Worm (Caenorhabditis elegans) whole organism, L2 larva: ENCODE results near the gene nas-10.

Experiments
- F13H6.1 ChIP-seq: sonication (generic microtip); optimal IDR thresholded peaks from 2 replicates; lab custom pipeline; 2016; ENCODE audit warnings: missing genetic modification characterization, missing compliant biosample characterization
- R02D3.7 ChIP-seq: fragments of 150-350 bp; optimal IDR thresholded peaks from 2 replicates; lab custom pipeline; 2014; ENCODE audit warnings: missing biosample characterization, missing genetic modification characterization
- Y55F3AM.14 ChIP-seq: fragments of 200-800 bp; sonication (Bioruptor generic); optimal IDR thresholded peaks from 2 replicates; lab custom pipeline; 2018; ENCODE audit warnings: mild to moderate bottlenecking, missing genetic modification characterization, missing compliant biosample characterization
- ZK546.5 ChIP-seq: sonication (generic microtip); optimal IDR thresholded peaks from 2 replicates; lab custom pipeline; 2017; ENCODE audit warnings: missing biosample characterization, missing genetic modification characterization
- ama-1 ChIP-seq: fragments of 150-350 bp; optimal IDR thresholded peaks from 2 replicates; lab custom pipeline; 2018; ENCODE audit warnings: inconsistent platforms
- blmp-1 ChIP-seq: sonication (generic microtip); optimal IDR thresholded peaks from 2 replicates; lab custom pipeline; 2017; ENCODE audit warnings: missing genetic modification characterization, mild to moderate bottlenecking, missing compliant biosample characterization, antibody characterized with exemption, moderate library complexity; ENCODE audit not compliant: insufficient read depth
- ceh-16 ChIP-seq: fragments of 150-350 bp; optimal IDR thresholded peaks from 2 replicates; lab custom pipeline; 2014; ENCODE audit warnings: missing biosample characterization, missing genetic modification characterization
- crh-2 ChIP-seq: sonication (generic microtip); optimal IDR thresholded peaks from 2 replicates; lab custom pipeline; 2017; ENCODE audit warnings: missing biosample characterization, missing genetic modification characterization
- dmd-4 ChIP-seq: sonication (generic microtip); optimal IDR thresholded peaks from 2 replicates; lab custom pipeline; 2017; ENCODE audit warnings: missing biosample characterization, missing genetic modification characterization
- egl-27 ChIP-seq: sonication (generic microtip); optimal IDR thresholded peaks from 3 replicates; lab custom pipeline; 2017; ENCODE audit warnings: missing biosample characterization, missing genetic modification reagents, missing genetic modification characterization
- elt-1 ChIP-seq: fragments of 150-350 bp; optimal IDR thresholded peaks from 2 replicates; lab custom pipeline; 2014; ENCODE audit warnings: missing biosample characterization, missing genetic modification characterization
- elt-3 ChIP-seq: sonication (generic microtip); optimal IDR thresholded peaks from 2 replicates; lab custom pipeline; 2017; ENCODE audit warnings: missing biosample characterization, missing genetic modification characterization
- fos-1 ChIP-seq: fragments of 150-350 bp; optimal IDR thresholded peaks from 2 replicates; lab custom pipeline; 2014; ENCODE audit warnings: missing biosample characterization, missing genetic modification characterization
- gmeb-1 ChIP-seq: fragments of 150-350 bp; optimal IDR thresholded peaks from 2 replicates; lab custom pipeline; 2014; ENCODE audit warnings: missing biosample characterization, missing genetic modification characterization
- lin-13 ChIP-seq: fragments of 150-350 bp; optimal IDR thresholded peaks from 2 replicates; lab custom pipeline; 2014; ENCODE audit warnings: missing biosample characterization, missing genetic modification reagents, missing genetic modification characterization
- lin-39 ChIP-seq: fragments of 150-350 bp; optimal IDR thresholded peaks from 2 replicates; lab custom pipeline; 2014; ENCODE audit warnings: missing biosample characterization, missing genetic modification reagents, missing genetic modification characterization
- lsy-2 ChIP-seq, 2 experiments: fragments of 150-350 bp in 1 of 2; sonication (generic microtip) in 1 of 2; optimal IDR thresholded peaks; 2 replicates each; lab custom pipeline; 2014 to 2017; ENCODE audit warnings: missing biosample characterization in 2 of 2, missing genetic modification characterization in 2 of 2
- mab-5 ChIP-seq: fragments of 150-350 bp; optimal IDR thresholded peaks from 2 replicates; lab custom pipeline; 2014; ENCODE audit warnings: missing biosample characterization, missing genetic modification characterization
- mbf-1 ChIP-seq: sonication (generic microtip); optimal IDR thresholded peaks from 2 replicates; lab custom pipeline; 2017; ENCODE audit warnings: missing biosample characterization, missing genetic modification characterization
- mdl-1 ChIP-seq, 2 experiments: fragments of 150-350 bp in 1 of 2; sonication (generic microtip) in 1 of 2; optimal IDR thresholded peaks; 2 replicates each; lab custom pipeline; 2017; ENCODE audit warnings: missing biosample characterization in 2 of 2, missing genetic modification characterization in 2 of 2
- nhr-129 ChIP-seq: fragments of 150-350 bp; optimal IDR thresholded peaks from 2 replicates; lab custom pipeline; 2014; ENCODE audit warnings: missing biosample characterization, missing genetic modification characterization
- nhr-21 ChIP-seq: fragments of 150-350 bp; optimal IDR thresholded peaks from 2 replicates; lab custom pipeline; 2014; ENCODE audit warnings: missing biosample characterization, missing genetic modification characterization
- nhr-23 ChIP-seq: fragments of 150-350 bp; optimal IDR thresholded peaks from 2 replicates; lab custom pipeline; 2014; ENCODE audit warnings: missing biosample characterization, missing genetic modification reagents, missing genetic modification characterization
- nhr-237 ChIP-seq: fragments of 150-350 bp; optimal IDR thresholded peaks from 2 replicates; lab custom pipeline; 2014; ENCODE audit warnings: missing biosample characterization, missing genetic modification characterization
- nhr-25 ChIP-seq: fragments of 150-350 bp; sonication (generic microtip); optimal IDR thresholded peaks from 3 replicates; lab custom pipeline; 2014; ENCODE audit warnings: missing biosample characterization, missing genetic modification characterization
- nhr-6 ChIP-seq: fragments of 150-350 bp; optimal IDR thresholded peaks from 2 replicates; lab custom pipeline; 2014; ENCODE audit warnings: missing biosample characterization, missing genetic modification characterization
- peb-1 ChIP-seq: fragments of 150-350 bp; optimal IDR thresholded peaks from 2 replicates; lab custom pipeline; 2014; ENCODE audit warnings: missing biosample characterization, missing genetic modification characterization
- skn-1 ChIP-seq: sonication (generic microtip); optimal IDR thresholded peaks from 2 replicates; lab custom pipeline; 2017; ENCODE audit warnings: missing biosample characterization, missing genetic modification characterization
- sma-3 ChIP-seq: sonication (generic microtip); optimal IDR thresholded peaks from 2 replicates; lab custom pipeline; 2016; ENCODE audit warnings: missing genetic modification reagents, missing genetic modification characterization, missing compliant biosample characterization
- sma-9 ChIP-seq, 2 experiments: fragments of 150-350 bp in 1 of 2; sonication (generic microtip) in 1 of 2; optimal IDR thresholded peaks; 2 replicates each; lab custom pipeline; 2014 to 2016; ENCODE audit warnings: missing genetic modification characterization in 2 of 2, mild to moderate bottlenecking in 1 of 2, missing biosample characterization in 1 of 2, missing compliant biosample characterization in 1 of 2, missing genetic modification reagents in 1 of 2, moderate library complexity in 1 of 2
- unc-39 ChIP-seq: fragments of 150-350 bp; optimal IDR thresholded peaks from 2 replicates; lab custom pipeline; 2014; ENCODE audit warnings: missing biosample characterization, missing genetic modification characterization
- unc-55 ChIP-seq: fragments of 150-350 bp; sonication (generic microtip); optimal IDR thresholded peaks from 3 replicates; lab custom pipeline; 2014; ENCODE audit warnings: missing biosample characterization, missing genetic modification reagents, missing genetic modification characterization
- unc-62 ChIP-seq: fragments of 150-350 bp; optimal IDR thresholded peaks from 2 replicates; lab custom pipeline; 2014; ENCODE audit warnings: missing biosample characterization, missing genetic modification reagents, missing genetic modification characterization
- zag-1 ChIP-seq: fragments of 150-350 bp; optimal IDR thresholded peaks from 2 replicates; lab custom pipeline; 2014; ENCODE audit warnings: missing biosample characterization, missing genetic modification characterization
- ztf-1 ChIP-seq: fragments of 200-800 bp; sonication (Bioruptor generic); conservative IDR thresholded peaks from 2 replicates; pipeline ENCODE4 v1.3.6; 2022; ENCODE audit warnings: missing genetic modification characterization, missing compliant biosample characterization
- ztf-11 ChIP-seq: sonication (generic microtip); optimal IDR thresholded peaks from 2 replicates; lab custom pipeline; 2017; ENCODE audit warnings: missing biosample characterization, missing genetic modification characterization
- ztf-4 ChIP-seq: fragments of 150-350 bp; optimal IDR thresholded peaks from 2 replicates; lab custom pipeline; 2014; ENCODE audit warnings: missing biosample characterization, missing genetic modification characterization

Gene nas-10

DNA sequence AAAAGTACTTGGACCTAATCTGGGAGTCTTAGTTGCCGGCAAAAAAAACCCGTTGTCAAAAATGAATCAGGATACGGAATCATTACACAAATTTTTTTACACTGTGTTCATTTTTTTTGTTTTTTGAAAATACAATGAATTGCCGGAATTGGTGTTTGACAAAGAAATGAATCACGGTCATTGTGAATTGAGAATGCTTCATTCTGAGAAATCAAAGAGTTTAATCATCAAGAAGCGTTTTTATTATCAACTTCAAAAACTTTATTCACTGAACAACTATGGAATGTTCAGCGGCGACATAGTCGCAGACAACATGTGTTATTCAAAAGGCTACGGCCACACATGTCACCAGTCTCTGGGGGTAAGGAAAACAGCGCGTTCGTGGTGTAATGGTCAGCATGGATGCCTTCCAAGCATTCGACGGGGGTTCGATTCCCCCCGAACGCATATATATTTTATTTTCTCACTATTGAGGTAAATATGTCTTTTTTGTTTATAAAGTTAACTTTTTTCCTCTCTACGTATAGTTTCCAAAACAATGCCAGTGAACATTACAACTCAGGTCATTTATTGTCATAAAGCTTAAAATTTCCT is at the start of gene nas-10:
Gene nas-10, minus strand, starts transcription at position 51 of the 594 bp plus-strand sequence.
- no peak for TF ChIP-seq nhr-23 (tag; lab: Kevin White, UChicago)
- peak; percentile 29 for TF ChIP-seq unc-55 (GFP tag; lab: Kevin White, UChicago)
- TF ChIP-seq sma-9 (GFP tag; optimal IDR thresholded peaks at IDR 0.05; lab: Kevin White, UChicago), result peak; percentile 75
- no peak for TF ChIP-seq sma-9 (tag; optimal IDR thresholded peaks at IDR 0.05; lab: Kevin White, UChicago)
- TF ChIP-seq blmp-1, result peak; percentile 1
- peak; percentile 67 for TF ChIP-seq sma-3 (GFP tag; lab: Kevin White, UChicago)
- no peak for TF ChIP-seq egl-27 (tag; lab: Kevin White, UChicago)
- peak in 1 of 2 experiments; percentile 4 for TF ChIP-seq mdl-1 (tag; optimal IDR thresholded peaks at IDR 0.05; lab: Kevin White, UChicago)
- TF ChIP-seq lin-13 (GFP tag; lab: Kevin White, UChicago), result peak; percentile 39
- TF ChIP-seq nhr-129 (tag; lab: Kevin White, UChicago), result peak; percentile 67
- peak; percentile 61 for TF ChIP-seq F13H6.1 (tag; lab: Kevin White, UChicago)
- TF ChIP-seq nhr-21 (tag; lab: Kevin White, UChicago), result peak; percentile 59
- TF ChIP-seq nhr-6 (tag; lab: Kevin White, UChicago), result no peak
- TF ChIP-seq zag-1, result peak; percentile 19
- no peak for TF ChIP-seq nhr-237
- TF ChIP-seq dmd-4, result no peak
- TF ChIP-seq fos-1 (tag; lab: Kevin White, UChicago), result peak; percentile 46
- no peak for TF ChIP-seq unc-62
- TF ChIP-seq skn-1 (tag; lab: Kevin White, UChicago), result peak; percentile 8
- peak in 1 of 2 experiments; percentile 19 for TF ChIP-seq lsy-2 (tag; optimal IDR thresholded peaks at IDR 0.05; lab: Kevin White, UChicago)
- TF ChIP-seq mab-5 (tag; lab: Kevin White, UChicago), result no peak
- peak; percentile 56 for TF ChIP-seq Y55F3AM.14 (GFP tag; lab: Kevin White, UChicago)
- TF ChIP-seq crh-2 (tag; lab: Kevin White, UChicago), result peak; percentile 66

DNA sequence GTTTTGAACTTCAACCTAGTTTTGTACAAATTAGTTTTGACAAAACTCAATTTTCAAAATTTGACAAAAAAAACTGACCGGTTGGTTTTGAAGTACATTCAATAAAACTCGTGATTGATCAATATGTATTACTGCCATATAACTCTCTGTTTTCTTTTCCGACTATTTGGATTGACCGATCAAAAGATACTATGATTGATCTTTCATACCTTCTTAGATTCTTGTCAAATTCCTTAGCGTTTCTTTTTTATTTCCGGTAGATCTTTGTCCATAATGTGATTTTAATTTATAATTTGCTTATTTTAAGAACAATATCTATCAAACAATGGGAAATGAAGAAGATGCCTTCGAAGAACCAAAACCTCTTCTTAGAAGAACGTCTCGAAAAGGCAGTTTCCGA is 49.0 kb upstream of the nas-10 start, which contains the start of gene F58A3.3:
Gene F58A3.3, plus strand, starts transcription at position 301 of the 400 bp plus-strand sequence.
- TF ChIP-seq ztf-11 (no peak), R02D3.7 (tag; lab: Kevin White, UChicago) (no peak), nhr-237 (no peak), ama-1 (no peak), nhr-21 (tag; lab: Kevin White, UChicago) (no peak), nhr-25 (no peak), mbf-1 (tag; lab: Kevin White, UChicago) (no peak), elt-1 (tag; lab: Kevin White, UChicago) (no peak), unc-55 (GFP tag; lab: Kevin White, UChicago) (no peak), egl-27 (tag; lab: Kevin White, UChicago) (no peak), ztf-4 (tag; lab: Kevin White, UChicago) (no peak), mab-5 (tag; lab: Kevin White, UChicago) (no peak), gmeb-1 (tag; lab: Kevin White, UChicago) (no peak), dmd-4 (no peak), unc-39 (no peak), sma-3 (GFP tag; lab: Kevin White, UChicago) (no peak), ceh-16 (no peak)

DNA sequence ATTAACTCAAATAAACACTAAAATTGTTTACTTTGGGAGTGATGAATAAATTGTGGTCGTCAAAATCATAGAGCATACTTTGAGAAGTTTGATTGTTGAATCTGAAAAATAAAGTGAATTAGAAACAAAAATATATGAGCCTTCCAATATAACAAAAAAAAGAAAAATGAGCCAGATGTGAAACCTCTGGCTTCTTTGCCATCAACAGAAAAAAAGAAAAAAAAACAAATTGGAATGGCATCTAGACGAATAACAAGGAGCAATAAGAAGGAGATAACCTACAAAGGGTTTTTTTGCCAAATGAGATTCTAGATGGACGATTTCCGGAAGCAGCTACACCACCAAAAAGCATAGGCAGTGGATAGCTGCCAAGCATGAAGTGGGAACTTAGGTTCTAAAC is 47.3 kb upstream of the nas-10 start, which contains the start of gene F58A3.4:
Gene F58A3.4, minus strand, starts transcription at position 101 of the 400 bp plus-strand sequence.
- TF ChIP-seq ztf-1 (GFP tag; lab: Robert Waterston, UW) (no peak), nhr-21 (tag; lab: Kevin White, UChicago) (no peak), elt-3 (tag; lab: Kevin White, UChicago) (no peak), unc-39 (no peak), nhr-23 (tag; lab: Kevin White, UChicago) (no peak), Y55F3AM.14 (GFP tag; lab: Kevin White, UChicago) (no peak), ZK546.5 (tag; lab: Kevin White, UChicago) (no peak), lin-39 (tag; lab: Kevin White, UChicago) (no peak), unc-55 (GFP tag; lab: Kevin White, UChicago) (no peak), ztf-4 (tag; lab: Kevin White, UChicago) (no peak), peb-1 (tag; lab: Kevin White, UChicago) (no peak)
